Worm (Caenorhabditis elegans): ENCODE results near the gene C55A6.1.

- TF ChIP-seq dao-5 (tag; optimal IDR thresholded peaks at IDR 0.05): no peak
- TF ChIP-seq him-1 (tag; optimal IDR thresholded peaks at IDR 0.05): no peak
- TF ChIP-seq W03F9.2 (tag; optimal IDR thresholded peaks at IDR 0.05): no peak
These were observed 34.7 kb upstream of the C55A6.1 start for ce11 chrV:11539502-11539901.

Data from whole organism, L4/young adult.